Fruit fly (Drosophila melanogaster) whole organism, embryonic: Measurements from ENCODE around the gene CG14650.

Source experiments
- ATbp ChIP-seq: fragments of 200-800 bp; sonication (Bioruptor generic); optimal IDR thresholded peaks from 2 replicates; lab custom pipeline; 2017; ENCODE audit warnings: missing biosample characterization, mild to moderate bottlenecking, missing genetic modification characterization, missing genetic modification reagents
- B-H2 ChIP-seq: fragments of 200-800 bp; sonication (Bioruptor generic); optimal IDR thresholded peaks from 2 replicates; lab custom pipeline; 2018; ENCODE audit warnings: missing biosample characterization, mild to moderate bottlenecking, missing genetic modification characterization
- Blimp-1 ChIP-seq: fragments of 200-800 bp; sonication (Bioruptor generic); optimal IDR thresholded peaks from 3 replicates; lab custom pipeline; 2018; ENCODE audit warnings: missing biosample characterization, missing genetic modification characterization, mild to moderate bottlenecking, moderate library complexity, missing genetic modification reagents
- CG1024 ChIP-seq: fragments of 200-800 bp; sonication (Bioruptor generic); IDR thresholded peaks from 2 replicates; pipeline ENCODE4 v1.3.6; 2022; ENCODE audit warnings: missing biosample characterization, missing genetic modification characterization
- CG10565 ChIP-seq: fragments of 200-800 bp; sonication (Bioruptor generic); optimal IDR thresholded peaks from 3 replicates; lab custom pipeline; 2016; ENCODE audit warnings: missing biosample characterization, mild to moderate bottlenecking, missing genetic modification characterization
- CG12071 ChIP-seq: fragments of 200-800 bp; sonication (Bioruptor generic); optimal IDR thresholded peaks from 3 replicates; lab custom pipeline; 2018; ENCODE audit warnings: missing biosample characterization, mild to moderate bottlenecking, missing genetic modification characterization
- CG12104 ChIP-seq: fragments of 200-800 bp; sonication (Bioruptor generic); optimal IDR thresholded peaks from 3 replicates; lab custom pipeline; 2016; ENCODE audit warnings: missing biosample characterization, missing genetic modification characterization
- CG12769 ChIP-seq: fragments of 200-800 bp; sonication (Bioruptor generic); optimal IDR thresholded peaks from 2 replicates; lab custom pipeline; 2019; ENCODE audit warnings: missing biosample characterization, mild to moderate bottlenecking, missing genetic modification characterization, moderate library complexity
- CG13123 ChIP-seq: fragments of 200-800 bp; sonication (Bioruptor generic); optimal IDR thresholded peaks from 2 replicates; lab custom pipeline; 2016; ENCODE audit warnings: missing biosample characterization, missing genetic modification characterization
- CG14667 ChIP-seq: fragments of 200-800 bp; sonication (Bioruptor generic); IDR thresholded peaks from 2 replicates; pipeline ENCODE4 v1.3.6; 2022; ENCODE audit warnings: missing biosample characterization, missing genetic modification characterization
- CG15073 ChIP-seq: fragments of 200-800 bp; sonication (Bioruptor generic); optimal IDR thresholded peaks from 2 replicates; lab custom pipeline; 2016; ENCODE audit warnings: missing biosample characterization, missing genetic modification characterization
- CG15514 ChIP-seq: fragments of 200-800 bp; sonication (Bioruptor generic); optimal IDR thresholded peaks from 3 replicates; lab custom pipeline; 2017; ENCODE audit warnings: missing biosample characterization, missing genetic modification characterization, mild to moderate bottlenecking, moderate library complexity, missing genetic modification reagents
- CG16779 ChIP-seq: fragments of 200-800 bp; sonication (Bioruptor generic); IDR thresholded peaks from 2 replicates; pipeline ENCODE4 v1.3.6; 2022; ENCODE audit warnings: missing biosample characterization, missing genetic modification characterization
- CG16815 ChIP-seq: fragments of 200-800 bp; sonication (Bioruptor generic); optimal IDR thresholded peaks from 3 replicates; lab custom pipeline; 2017; ENCODE audit warnings: missing biosample characterization, mild to moderate bottlenecking, missing genetic modification characterization
- CG17186 ChIP-seq: fragments of 200-800 bp; sonication (Bioruptor generic); optimal IDR thresholded peaks from 3 replicates; lab custom pipeline; 2017; ENCODE audit warnings: missing biosample characterization, missing genetic modification reagents, missing genetic modification characterization
- CG18599 ChIP-seq: fragments of 200-800 bp; sonication (Bioruptor generic); optimal IDR thresholded peaks from 3 replicates; lab custom pipeline; 2017; ENCODE audit warnings: missing biosample characterization, missing genetic modification characterization, mild to moderate bottlenecking, moderate library complexity, missing genetic modification reagents
- CG31441 ChIP-seq: fragments of 200-800 bp; sonication (Bioruptor generic); IDR thresholded peaks from 2 replicates; pipeline ENCODE4 v1.3.6; 2022; ENCODE audit warnings: missing biosample characterization, missing genetic modification characterization
- CG32772 ChIP-seq: fragments of 200-800 bp; sonication (Bioruptor generic); IDR thresholded peaks from 2 replicates; pipeline ENCODE4 v1.3.6; 2022; ENCODE audit warnings: missing biosample characterization, missing genetic modification characterization
- CG3407 ChIP-seq: fragments of 200-800 bp; sonication (Bioruptor generic); optimal IDR thresholded peaks from 2 replicates; lab custom pipeline; 2018; ENCODE audit warnings: missing biosample characterization, mild to moderate bottlenecking, missing genetic modification characterization
- CG42726 ChIP-seq: fragments of 200-800 bp; sonication (Bioruptor generic); IDR thresholded peaks from 2 replicates; pipeline ENCODE4 v1.3.6; 2022; ENCODE audit warnings: missing biosample characterization, missing genetic modification characterization; ENCODE audit not compliant: partially characterized antibody
- CG4730 ChIP-seq: fragments of 200-800 bp; sonication (Bioruptor generic); IDR thresholded peaks from 2 replicates; pipeline ENCODE4 v1.3.6; 2022; ENCODE audit warnings: missing biosample characterization, missing genetic modification characterization
- CG5180 ChIP-seq: fragments of 200-800 bp; sonication (Bioruptor generic); optimal IDR thresholded peaks from 3 replicates; lab custom pipeline; 2017; ENCODE audit warnings: missing biosample characterization, missing genetic modification characterization, mild to moderate bottlenecking, moderate library complexity, missing genetic modification reagents
- CG6254 ChIP-seq: fragments of 200-800 bp; sonication (Bioruptor generic); optimal IDR thresholded peaks from 3 replicates; lab custom pipeline; 2017; ENCODE audit warnings: mild to moderate bottlenecking, missing biosample characterization, missing genetic modification reagents, missing genetic modification characterization
- CG7357 ChIP-seq: fragments of 200-800 bp; sonication (Bioruptor generic); IDR thresholded peaks from 3 replicates; pipeline ENCODE4 v1.3.6; 2022; ENCODE audit warnings: missing biosample characterization, missing genetic modification characterization
- CG7987 ChIP-seq: fragments of 200-800 bp; sonication (Bioruptor generic); optimal IDR thresholded peaks from 2 replicates; lab custom pipeline; 2018; ENCODE audit warnings: missing biosample characterization, mild to moderate bottlenecking, missing genetic modification characterization, moderate library complexity
- CG8089 ChIP-seq: fragments of 200-800 bp; sonication (Bioruptor generic); optimal IDR thresholded peaks from 3 replicates; lab custom pipeline; 2016; ENCODE audit warnings: missing biosample characterization, missing genetic modification characterization
- CG9876 ChIP-seq: fragments of 200-800 bp; sonication (Bioruptor generic); optimal IDR thresholded peaks from 2 replicates; lab custom pipeline; 2016; ENCODE audit warnings: missing biosample characterization, missing genetic modification characterization
- CTCF ChIP-seq: fragments of 200-800 bp; sonication (Bioruptor generic); optimal IDR thresholded peaks from 2 replicates; lab custom pipeline; 2017; ENCODE audit warnings: missing biosample characterization, mild to moderate bottlenecking, missing genetic modification characterization, moderate library complexity
- Doc3 ChIP-seq: fragments of 200-800 bp; sonication (Bioruptor generic); IDR thresholded peaks from 3 replicates; pipeline ENCODE4 v1.3.6; 2022; ENCODE audit warnings: missing biosample characterization, missing genetic modification characterization; ENCODE audit not compliant: partially characterized antibody
- Ets65A ChIP-seq: fragments of 200-800 bp; sonication (Bioruptor generic); peaks from one replicate; lab custom pipeline; 2016; ENCODE audit warnings: missing biosample characterization, missing genetic modification characterization
- Hmr ChIP-seq: fragments of 200-800 bp; sonication (Bioruptor generic); optimal IDR thresholded peaks from 3 replicates; lab custom pipeline; 2017; ENCODE audit warnings: mild to moderate bottlenecking, missing biosample characterization, missing genetic modification reagents, missing genetic modification characterization
- Kr ChIP-seq: fragments of 200-800 bp; sonication (Bioruptor generic); optimal IDR thresholded peaks from 2 replicates; lab custom pipeline; 2017; ENCODE audit warnings: missing biosample characterization, mild to moderate bottlenecking, missing genetic modification characterization
- Sin3A ChIP-seq: fragments of >200 bp; optimal IDR thresholded peaks from 2 replicates; lab custom pipeline; 2018
- Sry-β ChIP-seq: fragments of 200-800 bp; sonication (Bioruptor generic); optimal IDR thresholded peaks from 2 replicates; lab custom pipeline; 2018; ENCODE audit warnings: missing biosample characterization, mild to moderate bottlenecking, missing genetic modification characterization, moderate library complexity
- Vsx1 ChIP-seq: fragments of 200-800 bp; sonication (Bioruptor generic); optimal IDR thresholded peaks from 2 replicates; lab custom pipeline; 2017; ENCODE audit warnings: missing biosample characterization, mild to moderate bottlenecking, missing genetic modification characterization, missing genetic modification reagents
- bcd ChIP-seq: fragments of 200-800 bp; sonication (Bioruptor generic); optimal IDR thresholded peaks from 2 replicates; lab custom pipeline; 2017; ENCODE audit warnings: missing biosample characterization, mild to moderate bottlenecking, missing genetic modification characterization
- bsh ChIP-seq, 2 experiments: fragments of 200-800 bp; sonication (Bioruptor generic); optimal IDR thresholded peaks; 2 replicates each; lab custom pipeline; 2017 to 2018; ENCODE audit warnings: mild to moderate bottlenecking in 2 of 2, missing biosample characterization in 2 of 2, missing genetic modification characterization in 2 of 2, moderate library complexity in 1 of 2
- eve ChIP-seq, 2 experiments: fragments of >200 bp; optimal IDR thresholded peaks; 2 replicates each; lab custom pipeline; 2017; ENCODE audit warnings: missing biosample characterization in 2 of 2, missing genetic modification characterization in 2 of 2
- h ChIP-seq: fragments of >200 bp; optimal IDR thresholded peaks from 2 replicates; lab custom pipeline; 2017
- ham ChIP-seq: fragments of 200-800 bp; sonication (Bioruptor generic); IDR thresholded peaks from 2 replicates; pipeline ENCODE4 v1.3.6; 2022; ENCODE audit warnings: missing biosample characterization, missing genetic modification characterization
- kni ChIP-seq: fragments of 200-800 bp; sonication (Bioruptor generic); optimal IDR thresholded peaks from 3 replicates; lab custom pipeline; 2017; ENCODE audit warnings: mild to moderate bottlenecking, missing biosample characterization, missing genetic modification reagents, missing genetic modification characterization
- lab ChIP-seq: fragments of 200-800 bp; sonication (Bioruptor generic); optimal IDR thresholded peaks from 3 replicates; lab custom pipeline; 2017; ENCODE audit warnings: missing biosample characterization, missing genetic modification characterization, mild to moderate bottlenecking, moderate library complexity, missing genetic modification reagents
- lola ChIP-seq, 3 experiments: fragments of >200 bp in 2 of 3; fragments of 200-800 bp in 1 of 3; sonication (Bioruptor generic) in 1 of 3; optimal IDR thresholded peaks; 2 replicates each; lab custom pipeline; 2017 to 2019; ENCODE audit warnings: missing biosample characterization in 3 of 3, missing genetic modification characterization in 3 of 3, mild to moderate bottlenecking in 1 of 3, moderate library complexity in 1 of 3
- otp ChIP-seq: fragments of 200-800 bp; sonication (Bioruptor generic); IDR thresholded peaks from 3 replicates; pipeline ENCODE4, ENCODE4 v1.3.6; 2022; ENCODE audit warnings: missing biosample characterization, missing genetic modification characterization
- pfk ChIP-seq: fragments of 200-800 bp; sonication (Bioruptor generic); optimal IDR thresholded peaks from 2 replicates; lab custom pipeline; 2018; ENCODE audit warnings: missing biosample characterization, mild to moderate bottlenecking, missing genetic modification characterization, moderate library complexity
- pros ChIP-seq: fragments of 200-800 bp; sonication (Bioruptor generic); optimal IDR thresholded peaks from 3 replicates; lab custom pipeline; 2019; ENCODE audit warnings: missing biosample characterization, mild to moderate bottlenecking, missing genetic modification characterization, moderate library complexity
- rib ChIP-seq: fragments of 200-800 bp; sonication (Bioruptor generic); IDR thresholded peaks from 2 replicates; pipeline ENCODE4 v1.3.6; 2022; ENCODE audit warnings: missing biosample characterization, missing genetic modification characterization
- seq ChIP-seq: fragments of 200-800 bp; sonication (Bioruptor generic); IDR thresholded peaks from 2 replicates; pipeline ENCODE4 v1.3.6; 2022; ENCODE audit warnings: missing biosample characterization, missing genetic modification characterization
- slbo ChIP-seq: fragments of 200-800 bp; sonication (Bioruptor generic); IDR thresholded peaks from 2 replicates; pipeline ENCODE4 v1.3.6; 2022; ENCODE audit warnings: missing biosample characterization, missing genetic modification characterization
- slp2 ChIP-seq: fragments of 200-800 bp; sonication (Bioruptor generic); optimal IDR thresholded peaks from 2 replicates; lab custom pipeline; 2016; ENCODE audit warnings: missing biosample characterization, missing genetic modification characterization
- unc-4 ChIP-seq: fragments of 200-800 bp; sonication (Bioruptor generic); IDR thresholded peaks from 2 replicates; pipeline ENCODE4 v1.3.6; 2022; ENCODE audit warnings: missing biosample characterization, missing genetic modification characterization; ENCODE audit not compliant: partially characterized antibody
- wdn ChIP-seq: fragments of 200-800 bp; sonication (Bioruptor generic); IDR thresholded peaks from 2 replicates; pipeline ENCODE4 v1.3.6; 2022; ENCODE audit warnings: missing biosample characterization, missing genetic modification characterization

The CG14650 gene

dm6 chr3R:4453213-4453956 lies 16.2 kb downstream of the CG14650 start (continued):
- peak; percentile 51 for TF ChIP-seq lab (GFP tag; lab: Kevin White, UChicago)
- no peak for TF ChIP-seq bcd (GFP tag; lab: Kevin White, UChicago)
- no peak for TF ChIP-seq CTCF (GFP tag; lab: Kevin White, UChicago)
- TF ChIP-seq slbo, result no peak
- TF ChIP-seq CG7987, result no peak
- TF ChIP-seq eve (GFP tag; optimal IDR thresholded peaks at IDR 0.05; lab: Kevin White, UChicago), result no peak
- TF ChIP-seq bsh (GFP tag; optimal IDR thresholded peaks at IDR 0.05; lab: Kevin White, UChicago), result peak in 1 of 2 experiments; percentile 20
- no peak for TF ChIP-seq CG16779
- TF ChIP-seq CG5180, result peak; percentile 96
- no peak for TF ChIP-seq CG31441 (GFP tag; lab: Robert Waterston, UW)
- TF ChIP-seq CG7357 (GFP tag; lab: Robert Waterston, UW), result no peak
- TF ChIP-seq slp2 (GFP tag; lab: Kevin White, UChicago), result no peak
- TF ChIP-seq CG9876 (GFP tag; lab: Kevin White, UChicago), result no peak
- TF ChIP-seq CG8089 (GFP tag; lab: Kevin White, UChicago), result no peak
- TF ChIP-seq lola (GFP tag; optimal IDR thresholded peaks at IDR 0.05; lab: Kevin White, UChicago), result no peak
- no peak for TF ChIP-seq CG14667 (GFP tag; lab: Robert Waterston, UW)
- TF ChIP-seq CG13123, result no peak
- no peak for TF ChIP-seq CG10565 (GFP tag; lab: Kevin White, UChicago)
- no peak for TF ChIP-seq CG6254 (GFP tag; lab: Kevin White, UChicago)
- no peak for TF ChIP-seq CG15073
- no peak for TF ChIP-seq CG16815 (GFP tag; lab: Kevin White, UChicago)
- no peak for TF ChIP-seq CG1024 (GFP tag; lab: Robert Waterston, UW)
- TF ChIP-seq kni (GFP tag; lab: Kevin White, UChicago), result peak; percentile 91
- TF ChIP-seq Sry-β (GFP tag; lab: Kevin White, UChicago), result no peak
- peak; percentile 35 for TF ChIP-seq CG12071
- TF ChIP-seq seq (GFP tag; lab: Robert Waterston, UW), result no peak
- no peak for TF ChIP-seq Sin3A (lab: Kevin White, UChicago)
- peak; percentile 93 for TF ChIP-seq pros (GFP tag; lab: Kevin White, UChicago)
- TF ChIP-seq CG4730, result no peak
- TF ChIP-seq pfk (GFP tag; lab: Kevin White, UChicago), result peak; percentile 26
- TF ChIP-seq CG18599 (GFP tag; lab: Kevin White, UChicago), result peak; percentile 57
- peak; percentile 32; the same call in 1 of the 2 replicates for TF ChIP-seq rib (GFP tag; lab: Robert Waterston, UW)
- no peak for TF ChIP-seq ham
- no peak; the same call in 1 of the 2 replicates for TF ChIP-seq unc-4 (GFP tag; lab: Robert Waterston, UW)
- TF ChIP-seq Kr, result no peak
- no peak for TF ChIP-seq h (lab: Kevin White, UChicago)
- TF ChIP-seq CG12104, result no peak
- TF ChIP-seq Doc3 (GFP tag; lab: Robert Waterston, UW), result 0 out of 3 replicates have a peak, but pooled peaks have one; percentile 32
- TF ChIP-seq B-H2, result no peak
- no peak for TF ChIP-seq CG17186 (GFP tag; lab: Kevin White, UChicago)
- TF ChIP-seq Vsx1 (GFP tag; lab: Kevin White, UChicago), result no peak

- TF ChIP-seq otp (GFP tag; lab: Robert Waterston, UW), result 0 out of 3 replicates have a peak, but pooled peaks have one; percentile 14
- no peak for TF ChIP-seq CG32772 (GFP tag; lab: Robert Waterston, UW)
- no peak for TF ChIP-seq wdn (GFP tag; lab: Robert Waterston, UW)
- TF ChIP-seq Blimp-1 (GFP tag; lab: Kevin White, UChicago), result peak; percentile 30
- TF ChIP-seq ATbp (GFP tag; lab: Kevin White, UChicago), result peak; percentile 16
- peak; percentile 2 for TF ChIP-seq CG12769
- no peak for TF ChIP-seq CG42726 (GFP tag; lab: Robert Waterston, UW)
- TF ChIP-seq Ets65A (GFP tag; lab: Kevin White, UChicago), result peak; percentile 81
- peak; percentile 16 for TF ChIP-seq CG3407 (GFP tag; lab: Kevin White, UChicago)
- peak; percentile 21 for TF ChIP-seq Hmr (GFP tag; lab: Kevin White, UChicago)
- peak; percentile 41 for TF ChIP-seq lab (GFP tag; lab: Kevin White, UChicago)
- peak; percentile 22 for TF ChIP-seq CG15514
These were observed 20.4 kb downstream of the CG14650 start for dm6 chr3R:4457625-4458024.
